Worm (Caenorhabditis elegans): ENCODE results near the gene taf-11.1.

- TF ChIP-seq lin-13 (tag; optimal IDR thresholded peaks at IDR 0.05) (no peak), nhr-28 (tag; optimal IDR thresholded peaks at IDR 0.05) (no peak), sptf-1 (tag; optimal IDR thresholded peaks at IDR 0.05) (no peak), bed-3 (GFP tag; optimal IDR thresholded peaks at IDR 0.05) (no peak), nhr-76 (tag; optimal IDR thresholded peaks at IDR 0.05) (no peak), cnd-1 (tag; optimal IDR thresholded peaks at IDR 0.05) (no peak), pha-4 (tag; optimal IDR thresholded peaks at IDR 0.05) (no peak), elt-1 (tag; optimal IDR thresholded peaks at IDR 0.05; ENCODE audit: borderline replicate concordance, insufficient read depth) (no peak), unc-39 (tag; optimal IDR thresholded peaks at IDR 0.05) (no peak), snpc-4 (tag; optimal IDR thresholded peaks at IDR 0.05) (no peak), M03D4.4 (tag; optimal IDR thresholded peaks at IDR 0.05) (no peak), ztf-11 (tag; optimal IDR thresholded peaks at IDR 0.05) (no peak)
Measured at ce11 chrX:4284470-4284869, 29.5 kb downstream of the taf-11.1 start.
